Worm (Caenorhabditis elegans) whole organism, late embryonic: ENCODE measurements around the gene nlp-56.

Experiments
- T23F11.4 ChIP-seq: fragments of 200-800 bp; sonication (Bioruptor generic); optimal IDR thresholded peaks from 2 replicates; lab custom pipeline; 2018; ENCODE audit warnings: mild to moderate bottlenecking, missing genetic modification characterization, missing compliant biosample characterization
- ama-1 ChIP-seq: fragments of 150-350 bp; optimal IDR thresholded peaks from 2 replicates; lab custom pipeline; 2014
- ceh-9 ChIP-seq: sonication (generic microtip); optimal IDR thresholded peaks from 2 replicates; lab custom pipeline; 2016; ENCODE audit warnings: mild to moderate bottlenecking, missing genetic modification characterization, inconsistent platforms, missing compliant biosample characterization
- dmd-4 ChIP-seq: sonication (generic microtip); optimal IDR thresholded peaks from 2 replicates; lab custom pipeline; 2016; ENCODE audit warnings: borderline replicate concordance, missing genetic modification characterization, missing compliant biosample characterization
- fax-1 ChIP-seq: sonication (generic microtip); optimal IDR thresholded peaks from 2 replicates; lab custom pipeline; 2016; ENCODE audit warnings: missing genotype, missing genetic modification characterization, missing compliant biosample characterization
- fkh-6 ChIP-seq: sonication (generic microtip); optimal IDR thresholded peaks from 2 replicates; lab custom pipeline; 2016; ENCODE audit warnings: missing genetic modification characterization, missing compliant biosample characterization
- pat-9 ChIP-seq: fragments of 200-800 bp; sonication (Bioruptor generic); optimal IDR thresholded peaks from 2 replicates; lab custom pipeline; 2018; ENCODE audit warnings: mild to moderate bottlenecking, missing genetic modification characterization, moderate library complexity, missing compliant biosample characterization
- pros-1 ChIP-seq: fragments of 150-350 bp; optimal IDR thresholded peaks from 2 replicates; lab custom pipeline; 2014; ENCODE audit warnings: missing biosample characterization, missing genetic modification reagents, missing genetic modification characterization
- rnt-1 ChIP-seq: sonication (generic microtip); optimal IDR thresholded peaks from 2 replicates; lab custom pipeline; 2016; ENCODE audit warnings: missing genetic modification characterization, missing compliant biosample characterization
- sdc-2 ChIP-seq: sonication (generic microtip); optimal IDR thresholded peaks from 2 replicates; lab custom pipeline; 2016; ENCODE audit warnings: missing genotype, missing genetic modification characterization, missing compliant biosample characterization
- tbx-2 ChIP-seq: sonication (generic microtip); optimal IDR thresholded peaks from 2 replicates; lab custom pipeline; 2016; ENCODE audit warnings: missing genetic modification characterization, missing compliant biosample characterization

ce11 chrIV:14765336-14765735 is 19.2 kb downstream of the nlp-56 start, which contains the start of gene Y57G11C.5:
- no peak for TF ChIP-seq ama-1 (lab: Kevin White, UChicago)
- no peak for TF ChIP-seq pros-1 (tag; lab: Kevin White, UChicago)
- TF ChIP-seq tbx-2: no peak
- no peak for TF ChIP-seq pat-9
- no peak for TF ChIP-seq rnt-1
- TF ChIP-seq fax-1 (tag; lab: Kevin White, UChicago): no peak
- no peak for TF ChIP-seq T23F11.4 (GFP tag; lab: Kevin White, UChicago)
- TF ChIP-seq dmd-4 (tag; lab: Kevin White, UChicago): no peak
- no peak for TF ChIP-seq fkh-6 (tag; lab: Kevin White, UChicago)
- no peak for TF ChIP-seq ceh-9 (tag; lab: Kevin White, UChicago)
- no peak for TF ChIP-seq sdc-2 (tag; lab: Kevin White, UChicago)
